Fruit fly (Drosophila melanogaster): Measurements from ENCODE around the gene CG43750.

The CG43750 gene

DNA sequence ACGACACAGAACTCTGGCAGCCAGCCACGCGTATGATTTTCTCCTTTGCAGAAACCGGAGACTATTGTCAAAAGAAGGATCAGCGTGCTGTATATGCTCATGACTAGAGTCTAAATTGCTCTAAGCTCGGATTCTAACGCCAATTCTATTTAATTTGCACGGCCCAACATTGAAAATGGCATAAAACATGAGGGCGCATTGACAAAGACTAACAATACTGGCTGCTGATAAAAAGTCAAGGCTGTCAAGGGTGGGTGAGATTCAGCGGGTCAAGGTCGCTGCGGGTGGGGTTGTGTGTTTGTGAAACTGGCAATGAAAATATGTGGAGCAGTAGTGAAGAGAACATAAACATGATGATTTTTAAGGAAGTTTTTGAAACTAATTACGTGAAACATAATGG is 27.4 kb upstream of the CG43750 start, which contains the start of gene CG34448:
TSS of gene CG34448 (minus strand) at position 101 of the 400 bp plus-strand sequence.
- TF ChIP-seq noc (tag; optimal IDR thresholded peaks at IDR 0.05): no peak

DNA sequence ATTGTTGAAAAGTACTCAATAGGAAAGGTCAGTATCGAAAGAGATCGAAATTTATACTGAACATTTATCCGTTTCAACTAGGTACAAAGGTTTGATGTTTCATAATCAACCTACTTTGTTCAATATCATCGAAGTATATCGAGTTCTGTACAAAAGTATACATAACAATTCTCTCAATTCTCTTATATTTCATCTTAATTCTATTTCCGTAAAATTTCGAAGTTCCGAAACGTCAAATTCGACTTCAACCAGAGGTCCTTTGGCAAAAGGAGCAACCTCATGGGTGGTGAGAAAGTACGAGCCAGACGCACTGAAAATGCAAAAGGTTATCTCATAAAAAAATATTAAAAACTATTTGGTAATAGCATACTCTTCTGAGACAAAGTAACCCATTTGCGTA is 26.1 kb upstream of the CG43750 start, which contains the start of gene CG31948:
TSS of gene CG31948 (minus strand) at position 101 of the 400 bp plus-strand sequence.
- no peak for TF ChIP-seq noc (tag; optimal IDR thresholded peaks at IDR 0.05)

DNA sequence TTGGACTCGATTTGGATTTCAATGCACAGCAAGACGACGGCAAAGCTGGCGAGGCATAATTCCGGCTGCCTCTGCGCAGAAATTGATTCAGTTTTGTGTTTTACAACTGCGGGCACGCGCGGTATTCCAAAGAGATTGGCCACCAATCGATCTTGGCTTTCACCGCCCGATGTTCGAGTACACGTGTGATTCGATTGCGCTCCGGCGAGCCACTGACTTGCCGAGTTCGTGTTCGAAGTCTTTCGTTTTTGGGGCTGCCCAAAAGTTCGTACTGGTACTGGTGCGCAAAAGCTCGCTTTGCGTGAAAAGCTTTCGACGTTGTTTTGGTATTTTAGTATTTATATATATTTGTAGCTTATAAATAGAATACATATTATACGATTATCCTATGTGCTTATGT is 24.6 kb upstream of the CG43750 start, which contains the start of gene CG18641:
TSS of gene CG18641 (minus strand) at position 214 of the 400 bp plus-strand sequence.
- TF ChIP-seq noc (tag; optimal IDR thresholded peaks at IDR 0.05): no peak

DNA sequence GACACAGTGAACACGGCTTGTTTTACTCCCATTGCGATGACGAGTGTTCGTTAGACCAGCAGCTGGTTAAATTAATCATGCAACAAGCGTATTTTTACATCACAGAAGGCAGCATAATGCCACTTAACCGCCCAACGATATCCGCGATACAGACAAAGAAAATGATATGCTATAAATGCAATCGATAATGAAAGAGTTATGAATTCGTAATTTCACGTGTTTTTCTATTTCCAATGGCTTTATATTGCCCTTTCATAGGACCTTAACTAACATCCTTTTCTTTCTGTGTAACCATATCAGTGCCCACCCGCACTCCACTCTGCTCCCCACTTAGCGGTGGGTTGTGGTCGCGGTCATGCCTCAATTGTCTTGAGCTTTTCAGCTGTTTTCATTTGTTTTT is 22.6 kb upstream of the CG43750 start:
- TF ChIP-seq noc (tag; optimal IDR thresholded peaks at IDR 0.05): no peak

DNA sequence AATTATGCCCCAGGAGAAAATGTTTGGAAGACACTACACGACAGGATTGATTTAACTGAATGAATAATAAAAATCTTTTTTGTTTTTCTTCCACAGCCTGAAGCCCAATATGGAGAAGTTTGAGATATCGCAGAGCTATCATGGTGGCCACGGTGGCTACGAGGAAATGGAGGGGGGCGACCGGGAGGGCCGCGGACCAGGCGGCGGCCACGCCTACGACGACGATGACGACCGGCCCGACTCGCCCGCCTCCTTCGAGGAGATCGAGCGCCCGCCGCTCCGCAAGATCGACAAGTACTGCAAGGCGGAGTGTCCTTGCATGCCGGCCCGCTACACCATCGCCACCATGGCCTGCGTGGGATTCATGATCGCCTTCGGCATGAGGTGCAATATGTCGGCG is 14.1 kb upstream of the CG43750 start:
- no peak for TF ChIP-seq noc (tag; optimal IDR thresholded peaks at IDR 0.05)

DNA sequence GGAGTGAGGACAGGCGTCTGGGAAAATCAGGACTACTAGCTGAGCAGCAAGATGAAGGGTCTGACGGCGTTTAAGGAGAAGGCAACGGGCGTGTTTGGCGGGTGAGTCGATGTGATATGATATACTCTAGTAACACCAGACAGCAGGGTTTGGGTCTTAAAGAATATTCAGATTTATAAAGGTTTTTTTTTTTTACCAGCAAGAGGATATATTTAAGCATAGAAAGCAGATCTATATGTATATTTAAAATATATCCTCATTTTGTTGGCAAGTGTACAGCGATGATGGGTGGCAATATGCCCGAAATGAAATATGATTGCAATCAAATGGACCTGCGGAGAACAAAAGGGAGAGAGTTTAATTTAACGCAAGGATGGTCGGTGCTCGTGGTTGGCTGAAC is 11.7 kb upstream of the CG43750 start:
- no peak for TF ChIP-seq noc (tag; optimal IDR thresholded peaks at IDR 0.05)

DNA sequence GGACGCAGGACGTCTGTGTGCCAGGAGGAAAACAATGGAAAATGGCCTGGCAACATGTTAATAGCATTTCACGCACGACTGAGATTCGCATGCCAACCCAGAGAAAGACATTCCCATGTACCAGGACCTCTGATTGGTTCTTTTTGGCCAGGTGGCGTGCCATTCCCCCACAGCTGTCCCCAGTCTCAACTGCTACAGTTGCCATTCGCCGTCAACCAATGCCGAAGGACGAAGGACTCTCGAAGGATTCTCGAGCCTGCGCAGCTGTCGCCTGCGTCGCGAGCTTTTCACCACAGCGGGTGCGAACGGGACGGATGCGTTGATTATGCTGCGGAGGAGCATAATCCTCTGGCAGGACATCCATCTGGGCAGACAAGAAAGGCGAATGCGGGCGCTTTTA is 9.4 kb upstream of the CG43750 start, which contains the start of gene VGlut:
TSS of gene VGlut (plus strand) at position 399 of the 400 bp plus-strand sequence.
- TF ChIP-seq noc (tag; optimal IDR thresholded peaks at IDR 0.05): no peak

DNA sequence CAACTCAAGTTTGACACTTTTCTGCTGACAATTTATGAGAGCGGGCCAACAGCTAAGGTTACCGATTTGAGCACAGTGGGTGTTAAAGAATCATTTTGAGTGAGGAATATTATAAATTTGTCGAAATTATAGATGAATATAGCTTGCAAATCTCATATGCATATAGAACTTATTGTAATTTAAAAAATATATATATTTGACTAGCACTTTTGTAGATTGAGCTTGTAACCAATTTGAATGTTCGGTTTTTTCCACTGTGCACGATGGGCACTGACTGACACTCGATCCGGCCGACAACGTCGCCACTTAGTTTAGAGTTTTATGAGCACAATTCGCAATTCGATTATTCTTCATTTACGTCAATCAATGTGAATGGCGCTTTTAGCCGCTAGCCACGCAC is 8.0 kb upstream of the CG43750 start:
- no peak for TF ChIP-seq noc (tag; optimal IDR thresholded peaks at IDR 0.05)

DNA sequence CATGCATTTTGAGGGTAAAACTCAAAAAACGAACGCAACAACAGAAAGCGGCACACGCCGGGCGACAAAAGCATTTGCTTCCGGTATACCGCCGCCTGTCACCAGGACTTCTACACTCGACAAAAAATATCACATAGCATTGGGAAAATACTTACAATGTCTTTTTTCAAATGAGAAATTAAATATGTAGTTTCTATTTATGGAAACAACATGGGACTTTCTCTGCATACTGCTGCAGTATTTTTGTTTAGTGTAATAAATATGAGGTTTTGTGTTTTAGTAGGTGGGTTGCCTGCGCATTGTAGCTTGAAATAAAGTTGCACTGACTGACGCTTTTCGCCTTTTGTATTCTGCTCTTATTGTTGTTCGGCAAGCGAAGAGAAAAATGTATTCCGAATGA is 6.6 kb upstream of the CG43750 start:
- no peak for TF ChIP-seq noc (tag; optimal IDR thresholded peaks at IDR 0.05)

DNA sequence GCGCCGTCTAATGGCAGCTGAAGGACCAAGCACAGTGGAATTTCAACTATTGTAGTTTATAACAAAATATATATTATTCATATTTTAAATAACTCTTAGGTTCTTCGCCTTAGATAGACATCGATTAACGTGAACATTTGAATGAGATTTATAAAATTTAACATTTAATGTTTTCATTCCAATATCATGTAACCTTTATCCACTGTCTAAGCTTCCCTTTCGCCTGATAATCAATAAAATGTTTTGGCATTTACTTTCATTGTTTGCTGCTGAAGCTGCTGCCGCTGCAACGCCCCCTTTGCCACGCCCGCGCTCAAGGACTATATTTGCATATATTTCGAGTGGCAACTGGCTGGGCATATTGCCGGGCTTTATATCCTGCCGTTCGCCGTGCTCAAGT is 4.4 kb upstream of the CG43750 start:
- TF ChIP-seq noc (tag; optimal IDR thresholded peaks at IDR 0.05): no peak

DNA sequence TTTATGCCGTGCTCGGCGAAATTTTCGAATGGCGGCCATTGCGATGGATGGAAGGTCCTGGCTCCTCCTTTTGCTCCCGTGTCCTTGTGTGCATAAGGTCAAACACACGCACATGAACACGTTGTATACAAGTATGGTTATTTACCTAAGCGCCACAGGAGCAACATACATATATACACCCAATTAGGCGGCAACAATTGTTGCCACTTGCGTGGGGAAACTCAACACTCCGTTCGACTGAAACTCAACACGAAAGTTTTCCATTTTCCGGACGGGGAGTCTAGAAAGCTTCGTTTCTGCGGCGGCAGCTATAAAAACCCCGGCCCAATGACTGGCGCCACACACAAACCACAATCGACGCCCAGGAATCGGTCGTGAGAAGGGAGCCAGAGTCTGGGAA is 832 bp upstream of the CG43750 start, which contains the start of gene CG46448:
TSS of gene CG46448 (plus strand) at position 340 of the 400 bp plus-strand sequence.
- no peak for TF ChIP-seq noc (tag; optimal IDR thresholded peaks at IDR 0.05)

DNA sequence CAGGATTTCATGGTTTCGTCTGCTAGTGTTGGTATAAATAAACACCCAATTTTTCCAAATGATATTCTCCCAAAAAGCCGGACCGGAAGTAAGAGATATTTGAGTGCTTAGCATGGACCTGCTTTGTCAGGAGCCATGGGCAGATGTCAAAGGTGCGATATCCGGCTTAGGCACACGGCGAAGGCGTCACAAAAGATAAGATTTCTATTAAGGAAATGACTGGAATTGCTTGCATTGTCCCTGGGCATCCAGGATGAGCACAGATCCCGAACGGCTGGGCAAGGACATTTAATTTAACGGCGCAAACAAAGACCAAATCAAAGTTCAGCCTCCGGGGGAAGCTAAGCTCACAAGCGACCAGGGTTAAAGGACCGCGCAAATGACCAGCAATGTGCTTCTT is 4.8 kb downstream of the CG43750 start, which contains the start of gene CG3557:
TSS of gene CG3557 (minus strand) at position 101 of the 400 bp plus-strand sequence.
- no peak for TF ChIP-seq noc (tag; optimal IDR thresholded peaks at IDR 0.05)

DNA sequence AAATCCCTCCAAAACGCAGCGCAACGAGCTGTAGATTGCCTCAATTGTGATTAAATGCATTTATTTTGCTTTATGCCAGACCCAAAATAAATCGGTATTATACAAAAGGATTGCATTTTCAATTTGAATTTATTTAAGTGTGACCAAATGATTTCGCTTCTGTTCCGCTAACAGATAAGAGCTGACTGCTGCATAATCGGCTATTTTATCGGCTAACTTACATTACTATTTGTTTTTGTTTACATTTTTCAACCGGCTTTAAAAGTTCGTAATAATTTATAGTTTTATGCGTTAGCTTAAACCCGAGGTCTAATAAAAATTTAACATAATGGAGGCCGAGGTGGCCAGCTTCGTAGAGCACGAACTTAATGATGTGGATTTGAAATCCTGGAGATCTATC is 7.5 kb downstream of the CG43750 start, which contains the start of gene PIG-Wa:
TSS of gene PIG-Wa (plus strand) at position 232 of the 400 bp plus-strand sequence.
- no peak for TF ChIP-seq noc (tag; optimal IDR thresholded peaks at IDR 0.05)

DNA sequence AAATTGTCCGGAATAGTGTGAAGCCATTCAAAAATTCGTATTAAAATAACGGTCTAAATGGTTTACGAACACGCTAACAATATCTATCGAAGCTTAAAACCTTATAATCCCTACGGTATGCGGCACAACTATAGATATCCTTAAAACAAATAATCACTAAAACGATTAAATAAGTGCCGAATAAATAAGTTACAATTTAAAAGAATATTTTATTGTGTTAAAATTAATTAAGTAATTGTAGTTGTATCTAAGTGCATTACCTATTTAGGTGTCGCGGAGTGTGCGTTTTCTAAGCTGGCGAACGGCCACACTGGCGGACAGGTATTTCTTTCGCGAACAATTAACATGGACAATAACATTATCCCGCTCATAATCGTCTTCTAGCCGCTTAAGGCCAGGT is 9.7 kb downstream of the CG43750 start, which contains the start of gene Eogt:
TSS of gene Eogt (plus strand) at position 293 of the 400 bp plus-strand sequence.
- peak; percentile 69 for TF ChIP-seq noc (tag; optimal IDR thresholded peaks at IDR 0.05)

DNA sequence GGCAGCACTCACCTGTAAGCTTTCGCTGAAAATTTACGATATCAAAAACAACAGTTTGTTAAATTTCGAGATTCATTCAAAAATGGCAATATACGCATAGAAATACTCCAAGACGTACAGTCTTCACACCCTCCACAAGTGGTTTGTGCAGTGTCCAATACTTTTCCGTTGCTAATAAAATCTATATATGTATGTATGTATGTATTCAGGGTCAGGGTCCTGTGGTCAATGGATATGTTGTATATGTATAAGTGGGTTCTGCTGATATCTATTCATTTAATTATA is 14.1 kb downstream of the CG43750 start:
- TF ChIP-seq noc (tag; optimal IDR thresholded peaks at IDR 0.05): no peak

DNA sequence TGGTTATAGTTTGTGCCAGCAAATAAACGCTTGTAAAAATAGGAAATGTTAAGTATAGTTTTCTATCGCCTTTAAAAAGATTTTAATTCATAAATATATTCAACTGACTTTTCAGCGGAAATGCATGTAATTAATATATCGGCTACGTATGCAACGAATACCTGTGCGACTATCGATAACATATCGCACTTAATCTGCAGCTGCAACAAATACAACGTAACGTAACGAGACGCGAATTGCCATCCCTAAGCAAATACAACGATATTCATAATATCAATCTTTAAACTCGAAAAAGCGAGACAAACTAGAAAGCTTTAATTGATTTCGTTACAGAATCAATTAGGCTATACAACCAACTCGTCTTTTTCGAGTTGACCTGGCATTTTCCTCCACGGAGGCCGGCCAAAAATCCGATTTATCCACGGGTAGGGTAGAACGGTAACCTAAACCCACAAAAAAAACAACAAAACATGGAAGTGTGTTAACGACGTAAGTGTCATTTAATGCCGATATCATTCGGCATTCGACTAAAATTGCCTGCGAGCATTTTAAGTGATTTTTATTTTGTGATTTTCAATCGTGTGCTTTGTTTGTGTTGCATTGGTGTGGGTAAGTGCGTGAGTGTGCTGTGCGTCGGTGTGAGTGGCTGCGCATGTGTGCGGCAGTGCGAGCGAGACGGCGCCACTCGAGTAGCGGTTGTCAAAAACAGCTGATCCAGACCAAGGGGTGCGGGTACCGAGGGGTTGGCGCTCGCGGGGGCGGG is 14.7 kb downstream of the CG43750 start, which contains the start of gene Atxn7:
TSS of gene Atxn7 (plus strand) at position 187 of the 763 bp plus-strand sequence.
- peak; percentile 2 for TF ChIP-seq noc (tag; optimal IDR thresholded peaks at IDR 0.05)

Measured in whole organism, larva.